Worm (Caenorhabditis elegans) whole organism, L4 larva: ENCODE results near the gene srbc-58.
A peak's percentile ranks its signal among the peaks of the same experiment; 100 is the strongest.
"Not testable (repeated sequence)": the region's sequence is repeated elsewhere in the genome, so short reads cannot be mapped to it uniquely, and the experiment has no call there.

Experiments
- D1046.2 ChIP-seq: fragments of 200-800 bp; sonication (Bioruptor generic); IDR thresholded peaks from 2 replicates; pipeline ENCODE4 v1.3.6; 2022; ENCODE audit warnings: missing genetic modification characterization, missing compliant biosample characterization
- T20F7.1 ChIP-seq: fragments of 200-800 bp; sonication (Bioruptor generic); optimal IDR thresholded peaks from 2 replicates; lab custom pipeline; 2018; ENCODE audit warnings: mild to moderate bottlenecking, missing genetic modification characterization, missing compliant biosample characterization
- ZK546.5 ChIP-seq, 2 experiments: sonication (generic microtip); optimal IDR thresholded peaks; 2 replicates each; lab custom pipeline; 2017; ENCODE audit warnings: missing biosample characterization in 2 of 2, missing genetic modification characterization in 2 of 2
- ama-1 ChIP-seq: fragments of 150-350 bp; optimal IDR thresholded peaks from 2 replicates; lab custom pipeline; 2014; ENCODE audit warnings: inconsistent platforms, mixed read lengths
- attf-4 ChIP-seq: sonication (generic microtip); optimal IDR thresholded peaks from 3 replicates; lab custom pipeline; 2017; ENCODE audit warnings: missing biosample characterization, missing genetic modification characterization
- cey-2 ChIP-seq: sonication (generic microtip); optimal IDR thresholded peaks from 3 replicates; lab custom pipeline; 2017; ENCODE audit warnings: missing genetic modification characterization, mild to moderate bottlenecking, missing compliant biosample characterization, antibody characterized with exemption, borderline replicate concordance; ENCODE audit not compliant: insufficient read depth
- ctbp-1 ChIP-seq: fragments of 200-800 bp; sonication (Bioruptor generic); IDR thresholded peaks from 2 replicates; pipeline ENCODE4 v1.3.6; 2022; ENCODE audit warnings: missing genetic modification reagents, missing genetic modification characterization, missing compliant biosample characterization
- daf-19 ChIP-seq: fragments of 200-800 bp; sonication (Bioruptor generic); conservative IDR thresholded peaks from 2 replicates; pipeline ENCODE4 v1.3.6; 2022; ENCODE audit warnings: missing genetic modification characterization, missing compliant biosample characterization
- daf-8 ChIP-seq: fragments of 200-800 bp; sonication (Bioruptor generic); IDR thresholded peaks from 2 replicates; pipeline ENCODE4 v1.3.6; 2022; ENCODE audit warnings: missing genetic modification characterization, missing compliant biosample characterization
- dpl-1 ChIP-seq: fragments of 150-350 bp; optimal IDR thresholded peaks from 2 replicates; lab custom pipeline; 2014; ENCODE audit warnings: missing biosample characterization, missing genetic modification reagents, missing genetic modification characterization
- duxl-1 ChIP-seq: sonication (generic microtip); optimal IDR thresholded peaks from 2 replicates; lab custom pipeline; 2016; ENCODE audit warnings: mild to moderate bottlenecking, missing genetic modification characterization, moderate library complexity, missing compliant biosample characterization; ENCODE audit not compliant: poor library complexity
- egl-43 ChIP-seq: fragments of 200-800 bp; sonication (Bioruptor generic); IDR thresholded peaks from 2 replicates; pipeline ENCODE4 v1.3.6; 2022; ENCODE audit warnings: missing genetic modification reagents, missing genetic modification characterization, missing compliant biosample characterization
- fkh-10 ChIP-seq: fragments of 150-350 bp; optimal IDR thresholded peaks from 2 replicates; lab custom pipeline; 2014; ENCODE audit warnings: missing biosample characterization, missing genetic modification reagents, missing genetic modification characterization
- fos-1 ChIP-seq: fragments of 150-350 bp; optimal IDR thresholded peaks from 2 replicates; lab custom pipeline; 2014; ENCODE audit warnings: missing biosample characterization, missing genetic modification characterization
- hlh-11 ChIP-seq: fragments of 200-800 bp; sonication (Bioruptor generic); optimal IDR thresholded peaks from 2 replicates; lab custom pipeline; 2018; ENCODE audit warnings: mild to moderate bottlenecking, missing genetic modification characterization, missing compliant biosample characterization
- lim-7 ChIP-seq: fragments of 200-800 bp; sonication (Bioruptor generic); IDR thresholded peaks from 2 replicates; pipeline ENCODE4 v1.3.6; 2022; ENCODE audit warnings: missing genetic modification characterization, missing compliant biosample characterization
- lin-13 ChIP-seq: fragments of 150-350 bp; optimal IDR thresholded peaks from 2 replicates; lab custom pipeline; 2014; ENCODE audit warnings: missing biosample characterization, missing genetic modification reagents, missing genetic modification characterization
- lsy-2 ChIP-seq, 2 experiments: fragments of 150-350 bp in 1 of 2; sonication (generic microtip) in 1 of 2; optimal IDR thresholded peaks; 2 replicates each; lab custom pipeline; 2014 to 2017; ENCODE audit warnings: missing biosample characterization in 2 of 2, missing genetic modification characterization in 2 of 2
- madf-5 ChIP-seq, 2 experiments: fragments of 200-800 bp; sonication (Bioruptor generic); IDR thresholded peaks; 2 replicates each; pipeline ENCODE4 v1.3.6; 2022; ENCODE audit warnings: missing compliant biosample characterization in 2 of 2, missing genetic modification characterization in 2 of 2
- mdl-1 ChIP-seq, 2 experiments: fragments of 150-350 bp in 1 of 2; sonication (generic microtip) in 1 of 2; optimal IDR thresholded peaks; 2 replicates each; lab custom pipeline; 2014 to 2017; ENCODE audit warnings: missing biosample characterization in 2 of 2, missing genetic modification characterization in 2 of 2
- nhr-11 ChIP-seq: fragments of 150-350 bp; optimal IDR thresholded peaks from 2 replicates; lab custom pipeline; 2014; ENCODE audit warnings: missing biosample characterization, missing genetic modification characterization
- nhr-237 ChIP-seq: sonication (generic microtip); optimal IDR thresholded peaks from 2 replicates; lab custom pipeline; 2017; ENCODE audit warnings: missing biosample characterization, missing genetic modification characterization
- nhr-25 ChIP-seq: sonication (generic microtip); optimal IDR thresholded peaks from 2 replicates; lab custom pipeline; 2017; ENCODE audit warnings: missing genetic modification characterization, mild to moderate bottlenecking, missing compliant biosample characterization, antibody characterized with exemption, moderate library complexity, borderline replicate concordance; ENCODE audit not compliant: insufficient read depth
- nhr-28 ChIP-seq: fragments of 150-350 bp; optimal IDR thresholded peaks from 2 replicates; lab custom pipeline; 2014; ENCODE audit warnings: missing biosample characterization, missing genetic modification characterization
- nhr-41 ChIP-seq: fragments of 200-800 bp; sonication (Bioruptor generic); IDR thresholded peaks from 2 replicates; pipeline ENCODE4 v1.3.6; 2022; ENCODE audit warnings: missing genetic modification reagents, missing genetic modification characterization, missing compliant biosample characterization
- nhr-48 ChIP-seq: sonication (generic microtip); optimal IDR thresholded peaks from 2 replicates; lab custom pipeline; 2016; ENCODE audit warnings: mild to moderate bottlenecking, missing genetic modification characterization, missing compliant biosample characterization
- pha-4 ChIP-seq, 2 experiments: fragments of 150-350 bp in 1 of 2; fragments of 200-800 bp in 1 of 2; sonication (Bioruptor generic) in 1 of 2; IDR thresholded peaks in 1 of 2; optimal IDR thresholded peaks in 1 of 2; 2 replicates each; pipeline versions ENCODE4 v1.3.6 to Lab custom; 2014 to 2022; ENCODE audit warnings: missing genetic modification characterization in 2 of 2, missing genetic modification reagents in 2 of 2, missing biosample characterization in 1 of 2, missing compliant biosample characterization in 1 of 2
- rbr-2 ChIP-seq: sonication (generic microtip); optimal IDR thresholded peaks from 2 replicates; lab custom pipeline; 2016; ENCODE audit warnings: missing genotype, missing genetic modification characterization, missing compliant biosample characterization
- skn-1 ChIP-seq: fragments of 150-350 bp; optimal IDR thresholded peaks from 2 replicates; lab custom pipeline; 2014; ENCODE audit warnings: missing biosample characterization, missing genetic modification characterization
- snpc-4 ChIP-seq: fragments of 150-350 bp; optimal IDR thresholded peaks from 2 replicates; lab custom pipeline; 2014; ENCODE audit warnings: missing biosample characterization, missing genetic modification characterization
- spr-1 ChIP-seq: sonication (generic microtip); optimal IDR thresholded peaks from 2 replicates; lab custom pipeline; 2016; ENCODE audit warnings: mild to moderate bottlenecking, missing genetic modification characterization, missing compliant biosample characterization
- unc-62 ChIP-seq, 3 experiments: fragments of 150-350 bp in 1 of 3; sonication (generic microtip); optimal IDR thresholded peaks in 2 of 3; peaks in 1 of 3; 1 replicate in 1 of 3; 2 replicates in 2 of 3; lab custom pipeline; 2014 to 2017; ENCODE audit warnings: missing biosample characterization in 3 of 3, missing genetic modification characterization in 3 of 3, missing genetic modification reagents in 3 of 3, missing genotype in 1 of 3
- zag-1 ChIP-seq: fragments of 150-350 bp; optimal IDR thresholded peaks from 2 replicates; lab custom pipeline; 2014; ENCODE audit warnings: missing biosample characterization, missing genetic modification characterization
- zip-11 ChIP-seq: fragments of 200-800 bp; sonication (Bioruptor generic); IDR thresholded peaks from 2 replicates; pipeline ENCODE4 v1.3.6; 2022; ENCODE audit warnings: missing genetic modification characterization, missing compliant biosample characterization
- zip-2 ChIP-seq: fragments of 150-350 bp; optimal IDR thresholded peaks from 2 replicates; lab custom pipeline; 2014; ENCODE audit warnings: missing biosample characterization, missing genetic modification characterization

Gene srbc-58

ce11 chrV:813101-813500 lies 38.3 kb downstream of the srbc-58 start, which contains the start of gene R13D11.10:
Gene R13D11.10, minus strand, starts transcription at chrV:813201.
- TF ChIP-seq ZK546.5 (tag; optimal IDR thresholded peaks at IDR 0.05; lab: Kevin White, UChicago) (no peak), D1046.2 (no peak), egl-43 (no peak), zip-11 (GFP tag; lab: Robert Waterston, UW) (no peak), nhr-11 (no peak), nhr-48 (tag; lab: Kevin White, UChicago) (no peak), nhr-237 (tag; lab: Kevin White, UChicago) (no peak), hlh-11 (no peak), duxl-1 (tag; lab: Kevin White, UChicago) (no peak), rbr-2 (no peak), mdl-1 (tag; optimal IDR thresholded peaks at IDR 0.05; lab: Kevin White, UChicago) (no peak), lim-7 (no peak), zag-1 (tag; lab: Kevin White, UChicago) (no peak)

ce11 chrV:814716-815115 lies 39.9 kb downstream of the srbc-58 start, which contains the start of gene R13D11.3:
Gene R13D11.3, plus strand, starts transcription at chrV:815016.
- no peak for TF ChIP-seq nhr-41 (GFP tag; lab: Robert Waterston, UW)
- TF ChIP-seq nhr-25 (tag; lab: Kevin White, UChicago): no peak
- TF ChIP-seq dpl-1 (GFP tag; lab: Kevin White, UChicago): no peak
- TF ChIP-seq fkh-10 (GFP tag; lab: Kevin White, UChicago): no peak
- no peak for TF ChIP-seq ama-1
- TF ChIP-seq madf-5 (GFP tag; IDR thresholded peaks at IDR 0.05; lab: Robert Waterston, UW): no peak
- no peak for TF ChIP-seq lsy-2 (tag; optimal IDR thresholded peaks at IDR 0.05; lab: Kevin White, UChicago)
- TF ChIP-seq snpc-4 (tag; lab: Kevin White, UChicago): no peak
- TF ChIP-seq pha-4 (GFP tag; IDR thresholded peaks at IDR 0.05; lab: Robert Waterston, UW): no peak
- TF ChIP-seq pha-4 (tag; optimal IDR thresholded peaks at IDR 0.05; lab: Kevin White, UChicago): no peak
- TF ChIP-seq skn-1 (tag; lab: Kevin White, UChicago): no peak
- no peak for TF ChIP-seq daf-8
- no peak for TF ChIP-seq attf-4
- TF ChIP-seq cey-2: no peak
- TF ChIP-seq mdl-1 (tag; optimal IDR thresholded peaks at IDR 0.05; lab: Kevin White, UChicago): no peak
- no peak for TF ChIP-seq nhr-237 (tag; lab: Kevin White, UChicago)

- TF ChIP-seq D1046.2: no peak
- TF ChIP-seq T20F7.1 (GFP tag; lab: Kevin White, UChicago): no peak
- TF ChIP-seq ctbp-1 (GFP tag; lab: Robert Waterston, UW): no peak
- no peak for TF ChIP-seq rbr-2
- no peak for TF ChIP-seq zip-2
- TF ChIP-seq lin-13: no peak
- no peak for TF ChIP-seq daf-19 (GFP tag; lab: Robert Waterston, UW)
- TF ChIP-seq zag-1 (tag; lab: Kevin White, UChicago): no peak
- TF ChIP-seq fos-1 (tag; lab: Kevin White, UChicago): no peak
- TF ChIP-seq spr-1 (tag; lab: Kevin White, UChicago): no peak
- TF ChIP-seq ZK546.5 (tag; optimal IDR thresholded peaks at IDR 0.05; lab: Kevin White, UChicago): no peak
- no peak for TF ChIP-seq nhr-28 (tag; lab: Kevin White, UChicago)
These were observed 42.4 kb downstream of the srbc-58 start, which contains the start of gene R13D11.1 for ce11 chrV:817182-817581. Gene R13D11.1, plus strand, starts transcription at chrV:817482.

- TF ChIP-seq unc-62 (GFP tag; optimal IDR thresholded peaks at IDR 0.05 in 1 of 2; lab: Kevin White, UChicago): peak in 1 of 2 experiments; percentile 30
- TF ChIP-seq unc-62 (tag; optimal IDR thresholded peaks at IDR 0.05; lab: Kevin White, UChicago): not testable (repeated sequence)
- TF ChIP-seq, all 104 proteins: peak for 1; not testable (repeated sequence) for 103
These were observed 45.8 kb downstream of the srbc-58 start, which contains the start of gene srx-32 for ce11 chrV:820629-821028. Gene srx-32, minus strand, starts transcription at chrV:820729.
